Worm (Caenorhabditis elegans) whole organism, mixed stage, embryonic: ENCODE data around the gene clec-151.

Source experiments
- blmp-1 ChIP-seq: fragments of 150-350 bp; optimal IDR thresholded peaks from 2 replicates; lab custom pipeline; 2014; ENCODE audit warnings: missing biosample characterization, missing genetic modification characterization
- ceh-83 ChIP-seq: fragments of 200-800 bp; sonication (Bioruptor generic); optimal IDR thresholded peaks from 2 replicates; lab custom pipeline; 2018; ENCODE audit warnings: mild to moderate bottlenecking, missing genetic modification characterization, missing compliant biosample characterization
- ces-1 ChIP-seq: fragments of 150-350 bp; optimal IDR thresholded peaks from 2 replicates; lab custom pipeline; 2014; ENCODE audit warnings: missing biosample characterization, missing genetic modification reagents, missing genetic modification characterization
- cnd-1 ChIP-seq: fragments of 200-800 bp; sonication (Bioruptor generic); optimal IDR thresholded peaks from 2 replicates; lab custom pipeline; 2018; ENCODE audit warnings: mild to moderate bottlenecking, missing genetic modification characterization, missing compliant biosample characterization
- elt-1 ChIP-seq: sonication (generic microtip); optimal IDR thresholded peaks from 2 replicates; lab custom pipeline; 2017; ENCODE audit warnings: missing genetic modification characterization, mild to moderate bottlenecking, missing compliant biosample characterization, antibody characterized with exemption, moderate library complexity, borderline replicate concordance; ENCODE audit not compliant: insufficient read depth
- flh-1 ChIP-seq: fragments of 200-800 bp; sonication (Bioruptor generic); optimal IDR thresholded peaks from 2 replicates; lab custom pipeline; 2018; ENCODE audit warnings: mild to moderate bottlenecking, missing genetic modification characterization, moderate library complexity, missing compliant biosample characterization
- ham-2 ChIP-seq: fragments of 200-800 bp; sonication (Bioruptor generic); optimal IDR thresholded peaks from 2 replicates; lab custom pipeline; 2018; ENCODE audit warnings: mild to moderate bottlenecking, missing genetic modification characterization, missing compliant biosample characterization
- hlh-1 ChIP-seq: fragments of 150-350 bp; optimal IDR thresholded peaks from 2 replicates; lab custom pipeline; 2014; ENCODE audit warnings: missing biosample characterization, missing genetic modification reagents, missing genetic modification characterization
- lin-32 ChIP-seq: fragments of 200-800 bp; sonication (Bioruptor generic); optimal IDR thresholded peaks from 2 replicates; lab custom pipeline; 2018; ENCODE audit warnings: mild to moderate bottlenecking, missing genetic modification characterization, missing compliant biosample characterization
- lsy-2 ChIP-seq: fragments of 150-350 bp; optimal IDR thresholded peaks from 2 replicates; lab custom pipeline; 2014; ENCODE audit warnings: missing biosample characterization, missing genetic modification characterization
- mab-5 ChIP-seq: fragments of 150-350 bp; optimal IDR thresholded peaks from 2 replicates; lab custom pipeline; 2014; ENCODE audit warnings: missing biosample characterization, missing genetic modification characterization
- mls-2 ChIP-seq: sonication (generic microtip); optimal IDR thresholded peaks from 2 replicates; lab custom pipeline; 2016; ENCODE audit warnings: mild to moderate bottlenecking, missing genetic modification characterization, moderate library complexity, missing compliant biosample characterization
- nhr-12 ChIP-seq: fragments of 150-350 bp; optimal IDR thresholded peaks from 2 replicates; lab custom pipeline; 2014; ENCODE audit warnings: missing biosample characterization, missing genetic modification characterization
- nhr-2 ChIP-seq: fragments of 150-350 bp; optimal IDR thresholded peaks from 2 replicates; lab custom pipeline; 2014; ENCODE audit warnings: missing biosample characterization, missing genetic modification characterization
- nhr-237 ChIP-seq: fragments of 150-350 bp; optimal IDR thresholded peaks from 2 replicates; lab custom pipeline; 2014; ENCODE audit warnings: missing biosample characterization, missing genetic modification characterization
- nhr-28 ChIP-seq: fragments of 150-350 bp; optimal IDR thresholded peaks from 2 replicates; lab custom pipeline; 2014; ENCODE audit warnings: missing biosample characterization, missing genetic modification characterization
- nhr-76 ChIP-seq: sonication (generic microtip); optimal IDR thresholded peaks from 2 replicates; lab custom pipeline; 2017; ENCODE audit warnings: missing biosample characterization, missing genetic modification characterization
- pha-4 ChIP-seq: fragments of 150-350 bp; optimal IDR thresholded peaks from 2 replicates; lab custom pipeline; 2018; ENCODE audit warnings: missing biosample characterization, missing genetic modification reagents, missing genetic modification characterization
- sem-2 ChIP-seq: fragments of 200-800 bp; sonication (Bioruptor generic); optimal IDR thresholded peaks from 2 replicates; lab custom pipeline; 2018; ENCODE audit warnings: mild to moderate bottlenecking, missing genetic modification characterization, missing compliant biosample characterization
- sptf-1 ChIP-seq: sonication (generic microtip); optimal IDR thresholded peaks from 2 replicates; lab custom pipeline; 2017; ENCODE audit warnings: mild to moderate bottlenecking, missing genetic modification characterization, moderate library complexity, missing compliant biosample characterization
- tbx-8 ChIP-seq: fragments of 200-800 bp; sonication (Bioruptor generic); optimal IDR thresholded peaks from 2 replicates; lab custom pipeline; 2018; ENCODE audit warnings: mild to moderate bottlenecking, missing genetic modification characterization, moderate library complexity, missing compliant biosample characterization
- unc-120 ChIP-seq: sonication (generic microtip); optimal IDR thresholded peaks from 2 replicates; lab custom pipeline; 2017; ENCODE audit warnings: missing genetic modification characterization, missing compliant biosample characterization; ENCODE audit not compliant: poor library complexity, severe bottlenecking
- unc-39 ChIP-seq: fragments of 150-350 bp; optimal IDR thresholded peaks from 2 replicates; lab custom pipeline; 2014; ENCODE audit warnings: missing biosample characterization, missing genetic modification characterization
- unc-62 ChIP-seq: fragments of 150-350 bp; optimal IDR thresholded peaks from 2 replicates; lab custom pipeline; 2014; ENCODE audit warnings: missing biosample characterization, missing genetic modification reagents, missing genetic modification characterization
- zip-8 ChIP-seq: fragments of 150-350 bp; optimal IDR thresholded peaks from 2 replicates; lab custom pipeline; 2014; ENCODE audit warnings: missing biosample characterization, missing genetic modification characterization
- ztf-11 ChIP-seq: fragments of 150-350 bp; optimal IDR thresholded peaks from 2 replicates; lab custom pipeline; 2014; ENCODE audit warnings: missing biosample characterization, missing genetic modification characterization

The clec-151 gene

DNA sequence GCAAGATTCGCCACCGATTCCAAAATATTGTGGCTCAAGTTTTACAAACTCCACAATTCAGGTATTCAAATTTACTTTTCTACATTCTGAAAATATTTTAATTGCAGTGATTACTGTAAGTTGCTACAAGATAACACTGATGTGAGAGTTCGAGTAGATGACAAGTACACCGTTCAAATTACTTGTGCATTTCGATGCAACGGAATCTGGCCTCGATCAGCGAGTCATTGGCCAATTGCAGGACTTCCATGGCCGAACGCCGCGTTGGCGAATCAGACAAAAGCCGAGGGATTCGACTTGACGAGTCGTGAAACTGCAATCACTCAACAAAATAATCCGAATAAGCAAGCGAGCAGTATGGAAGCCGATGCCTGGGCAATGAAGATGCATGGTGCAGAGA lies 27.0 kb upstream of the clec-151 start:
- TF ChIP-seq ceh-83 (GFP tag; lab: Kevin White, UChicago) (no peak), ham-2 (GFP tag; lab: Kevin White, UChicago) (no peak), unc-62 (GFP tag; lab: Kevin White, UChicago) (no peak), zip-8 (no peak), nhr-237 (no peak), flh-1 (GFP tag; lab: Kevin White, UChicago) (no peak), blmp-1 (no peak), unc-39 (no peak), sem-2 (no peak)

DNA sequence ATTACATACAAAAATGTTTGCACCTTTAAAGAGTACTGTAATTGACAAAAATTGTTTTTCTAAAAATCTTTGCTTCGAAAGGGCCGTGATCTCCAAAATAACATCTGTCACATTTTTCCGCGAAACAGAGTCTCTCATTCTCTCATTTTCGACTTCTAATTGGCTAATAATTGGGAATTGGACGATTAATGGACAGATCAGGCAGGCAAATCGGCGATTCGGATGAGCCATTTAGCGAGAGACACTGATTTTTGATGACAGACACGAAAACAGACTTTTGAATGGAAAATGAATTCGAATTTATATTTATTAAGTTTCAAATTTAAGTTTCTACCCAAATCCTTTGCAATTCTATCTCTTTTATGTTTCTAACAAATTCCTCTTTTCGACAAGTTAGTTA lies 24.4 kb upstream of the clec-151 start:
- TF ChIP-seq pha-4 (no peak), sem-2 (no peak), nhr-28 (no peak), zip-8 (no peak), hlh-1 (no peak), unc-120 (tag; lab: Kevin White, UChicago) (no peak), tbx-8 (GFP tag; lab: Kevin White, UChicago) (no peak), ztf-11 (tag; lab: Kevin White, UChicago) (no peak), elt-1 (tag; lab: Kevin White, UChicago) (no peak), nhr-12 (tag; lab: Kevin White, UChicago) (no peak), nhr-237 (no peak), flh-1 (GFP tag; lab: Kevin White, UChicago) (no peak), nhr-76 (tag; lab: Kevin White, UChicago) (no peak), mls-2 (tag; lab: Kevin White, UChicago) (no peak), nhr-2 (no peak), lin-32 (GFP tag; lab: Kevin White, UChicago) (no peak), cnd-1 (tag; lab: Kevin White, UChicago) (no peak), unc-62 (GFP tag; lab: Kevin White, UChicago) (no peak)

DNA sequence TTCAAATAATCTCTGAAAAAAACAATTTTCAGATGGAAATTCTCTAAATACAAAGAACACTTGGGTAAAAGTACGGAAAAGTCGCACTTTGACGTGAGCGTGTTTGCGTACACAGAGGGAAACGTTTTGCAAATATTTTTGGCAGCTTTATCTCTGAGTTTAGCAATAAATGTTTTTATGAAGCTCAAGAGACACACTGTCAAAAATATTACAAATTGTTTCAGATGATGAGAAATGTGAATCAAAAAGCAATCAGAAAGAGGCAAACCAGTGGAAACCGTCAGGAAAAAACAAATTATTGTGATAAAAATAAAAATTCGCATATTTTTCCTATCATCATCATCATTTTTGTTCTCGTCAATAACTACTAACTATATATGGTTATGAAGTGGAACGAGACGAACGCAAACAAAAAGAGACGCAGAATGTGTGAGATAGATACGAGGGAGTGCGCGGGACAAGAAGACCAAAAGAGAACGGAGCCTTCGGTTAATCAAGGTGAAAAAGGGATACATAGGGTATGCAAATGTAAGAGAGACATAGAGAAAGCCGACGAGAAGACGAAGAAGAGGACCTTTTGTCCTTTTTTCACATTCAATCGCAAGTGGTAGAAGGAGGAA lies 15.8 kb upstream of the clec-151 start, which contains the start of gene sel-2:
TSS of gene sel-2 (minus strand) at position 51 of the 620 bp plus-strand sequence.
- no peak for TF ChIP-seq flh-1 (GFP tag; lab: Kevin White, UChicago)
- TF ChIP-seq unc-39: no peak
- no peak for TF ChIP-seq nhr-237
- peak; percentile 39 for TF ChIP-seq sptf-1
- peak; percentile 57 for TF ChIP-seq pha-4
- no peak for TF ChIP-seq mab-5 (tag; lab: Kevin White, UChicago)
- TF ChIP-seq ces-1 (GFP tag; lab: Kevin White, UChicago): peak; percentile 69
- TF ChIP-seq nhr-2: peak; percentile 62
- TF ChIP-seq cnd-1 (tag; lab: Kevin White, UChicago): peak; percentile 9
- TF ChIP-seq unc-120 (tag; lab: Kevin White, UChicago): peak; percentile 80

DNA sequence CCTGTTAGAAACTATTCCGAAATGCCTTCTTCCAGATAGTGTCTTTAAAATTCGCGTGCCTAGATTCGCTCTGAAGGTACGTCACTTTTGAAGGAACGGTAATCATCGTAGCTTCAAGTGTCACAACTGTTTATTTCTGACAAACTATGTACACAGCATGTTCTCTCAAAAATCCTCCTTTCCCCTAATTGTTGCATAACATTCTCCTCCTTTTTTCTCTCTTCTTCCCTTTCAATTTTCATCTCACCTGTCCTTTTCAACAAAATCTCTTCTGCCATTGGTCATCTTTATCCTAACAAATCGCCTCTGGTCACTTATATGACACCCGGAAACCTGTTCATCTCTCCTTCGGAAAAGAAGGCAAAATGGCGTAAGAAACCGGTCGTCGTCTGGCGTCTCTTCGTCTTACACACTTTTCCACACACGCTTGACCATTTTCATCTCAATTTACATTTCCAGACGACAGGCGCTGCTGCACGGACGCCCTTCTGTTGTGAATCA lies 12.1 kb upstream of the clec-151 start, which contains the start of gene lips-3:
TSS of gene lips-3 (plus strand) at position 458 of the 501 bp plus-strand sequence.
- TF ChIP-seq unc-62 (GFP tag; lab: Kevin White, UChicago) (peak; percentile 7), lsy-2 (tag; lab: Kevin White, UChicago) (no peak)

DNA sequence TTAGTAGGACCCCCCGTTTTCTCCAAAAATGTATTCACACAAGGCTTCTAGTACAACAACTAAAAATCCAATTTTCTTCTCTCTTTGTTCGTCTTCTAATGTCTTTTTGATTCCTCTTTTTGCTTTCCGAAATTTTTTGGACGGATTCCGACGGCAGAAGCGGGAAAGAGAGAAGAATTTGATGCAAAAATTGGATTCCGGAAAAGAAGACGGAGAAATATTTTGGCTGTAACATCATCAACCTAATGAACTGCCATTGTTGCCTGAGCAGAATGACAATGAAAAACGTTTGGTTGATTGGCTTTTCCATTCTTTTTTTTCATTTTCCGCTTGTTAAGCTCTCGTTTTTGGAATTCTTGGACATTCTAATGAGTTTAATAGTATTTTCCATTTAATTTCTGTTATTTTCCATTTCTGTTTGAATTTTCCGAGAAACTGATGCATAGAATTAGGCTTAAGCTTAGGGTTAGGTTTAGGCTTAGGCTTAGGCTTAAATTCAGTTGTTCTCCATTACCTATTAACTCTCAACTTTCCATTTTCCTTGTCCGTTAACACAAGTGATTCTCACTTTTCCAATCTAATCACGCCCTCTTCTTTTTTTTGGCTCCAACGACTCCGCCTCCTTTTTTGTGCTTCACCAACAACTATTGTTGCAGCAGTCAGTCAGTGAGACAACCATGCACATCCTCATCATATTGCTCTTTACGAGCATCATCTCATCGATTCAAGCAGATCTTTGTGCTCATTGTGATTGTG lies 5.7 kb upstream of the clec-151 start, which contains the start of gene lron-5:
TSS of gene lron-5 (plus strand) at position 655 of the 756 bp plus-strand sequence.
- TF ChIP-seq ces-1 (GFP tag; lab: Kevin White, UChicago) (peak; percentile 62), unc-120 (tag; lab: Kevin White, UChicago) (no peak)
